Fruit fly (Drosophila melanogaster) whole organism, embryonic: Measurements from ENCODE around the gene wls.

Experiments
- Antp ChIP-seq: fragments of 200-800 bp; sonication (Bioruptor generic); optimal IDR thresholded peaks from 3 replicates; lab custom pipeline; 2016; ENCODE audit warnings: missing biosample characterization, missing genetic modification characterization
- Asciz ChIP-seq: fragments of 200-800 bp; sonication (Bioruptor generic); optimal IDR thresholded peaks from 2 replicates; lab custom pipeline; 2017; ENCODE audit warnings: missing biosample characterization, mild to moderate bottlenecking, missing genetic modification characterization, missing genetic modification reagents
- BtbVII ChIP-seq: fragments of 200-800 bp; sonication (Bioruptor generic); optimal IDR thresholded peaks from 3 replicates; lab custom pipeline; 2017; ENCODE audit warnings: missing biosample characterization, mild to moderate bottlenecking, missing genetic modification characterization
- CG10959 ChIP-seq: fragments of 200-800 bp; sonication (Bioruptor generic); IDR thresholded peaks from 2 replicates; pipeline ENCODE4 v1.3.6; 2022; ENCODE audit warnings: missing biosample characterization, missing genetic modification characterization
- CG11247 ChIP-seq: fragments of 200-800 bp; sonication (Bioruptor generic); IDR thresholded peaks from 2 replicates; pipeline ENCODE4 v1.3.6; 2022; ENCODE audit warnings: missing biosample characterization, missing genetic modification characterization
- CG12104 ChIP-seq: fragments of 200-800 bp; sonication (Bioruptor generic); optimal IDR thresholded peaks from 3 replicates; lab custom pipeline; 2016; ENCODE audit warnings: missing biosample characterization, missing genetic modification characterization
- CG12769 ChIP-seq: fragments of 200-800 bp; sonication (Bioruptor generic); optimal IDR thresholded peaks from 2 replicates; lab custom pipeline; 2019; ENCODE audit warnings: missing biosample characterization, mild to moderate bottlenecking, missing genetic modification characterization, moderate library complexity
- CG13123 ChIP-seq: fragments of 200-800 bp; sonication (Bioruptor generic); optimal IDR thresholded peaks from 2 replicates; lab custom pipeline; 2016; ENCODE audit warnings: missing biosample characterization, missing genetic modification characterization
- CG13894 ChIP-seq: fragments of 200-800 bp; sonication (Bioruptor generic); optimal IDR thresholded peaks from 3 replicates; lab custom pipeline; 2018; ENCODE audit warnings: missing biosample characterization, mild to moderate bottlenecking, missing genetic modification characterization, moderate library complexity
- CG14441 ChIP-seq: fragments of 200-800 bp; sonication (Bioruptor generic); IDR thresholded peaks from 2 replicates; pipeline ENCODE4 v1.3.6; 2022; ENCODE audit warnings: missing biosample characterization, missing genetic modification characterization
- CG15514 ChIP-seq: fragments of 200-800 bp; sonication (Bioruptor generic); optimal IDR thresholded peaks from 3 replicates; lab custom pipeline; 2017; ENCODE audit warnings: missing biosample characterization, missing genetic modification characterization, mild to moderate bottlenecking, moderate library complexity, missing genetic modification reagents
- CG15601 ChIP-seq: fragments of 200-800 bp; sonication (Bioruptor generic); optimal IDR thresholded peaks from 3 replicates; lab custom pipeline; 2019; ENCODE audit warnings: missing biosample characterization, mild to moderate bottlenecking, missing genetic modification characterization, moderate library complexity
- CG1647 ChIP-seq: fragments of 200-800 bp; sonication (Bioruptor generic); optimal IDR thresholded peaks from 3 replicates; lab custom pipeline; 2016; ENCODE audit warnings: missing biosample characterization, missing genetic modification characterization
- CG30020 ChIP-seq: fragments of 200-800 bp; optimal IDR thresholded peaks from 2 replicates; lab custom pipeline; 2019; ENCODE audit warnings: missing biosample characterization, mild to moderate bottlenecking, missing genetic modification characterization, moderate library complexity
- CG30403 ChIP-seq: fragments of 200-800 bp; sonication (Bioruptor generic); optimal IDR thresholded peaks from 3 replicates; lab custom pipeline; 2016; ENCODE audit warnings: missing biosample characterization, missing genetic modification characterization
- CG43689 ChIP-seq: fragments of 200-800 bp; sonication (Bioruptor generic); IDR thresholded peaks from 2 replicates; pipeline ENCODE4 v1.3.6; 2022; ENCODE audit warnings: missing biosample characterization, missing genetic modification characterization
- CG4820 ChIP-seq: fragments of 200-800 bp; sonication (Bioruptor generic); optimal IDR thresholded peaks from 3 replicates; lab custom pipeline; 2016; ENCODE audit warnings: missing biosample characterization, missing genetic modification characterization
- CG5180 ChIP-seq: fragments of 200-800 bp; sonication (Bioruptor generic); optimal IDR thresholded peaks from 3 replicates; lab custom pipeline; 2017; ENCODE audit warnings: missing biosample characterization, missing genetic modification characterization, mild to moderate bottlenecking, moderate library complexity, missing genetic modification reagents
- CG8478 ChIP-seq: fragments of >200 bp; optimal IDR thresholded peaks from 2 replicates; lab custom pipeline; 2018
- CG8924 ChIP-seq: fragments of 200-800 bp; optimal IDR thresholded peaks from 3 replicates; lab custom pipeline; 2019; ENCODE audit warnings: missing biosample characterization, mild to moderate bottlenecking, missing genetic modification characterization, moderate library complexity
- CG9727 ChIP-seq: fragments of 200-800 bp; sonication (Bioruptor generic); optimal IDR thresholded peaks from 3 replicates; lab custom pipeline; 2017; ENCODE audit warnings: missing biosample characterization, mild to moderate bottlenecking, missing genetic modification characterization
- Camta ChIP-seq: fragments of 200-800 bp; sonication (Bioruptor generic); optimal IDR thresholded peaks from 2 replicates; lab custom pipeline; 2016; ENCODE audit warnings: missing biosample characterization, missing genetic modification characterization
- Dad ChIP-seq: fragments of 200-800 bp; sonication (Bioruptor generic); optimal IDR thresholded peaks from 3 replicates; lab custom pipeline; 2016; ENCODE audit warnings: missing biosample characterization, missing genetic modification characterization
- Doc3 ChIP-seq: fragments of 200-800 bp; sonication (Bioruptor generic); IDR thresholded peaks from 3 replicates; pipeline ENCODE4 v1.3.6; 2022; ENCODE audit warnings: missing biosample characterization, missing genetic modification characterization; ENCODE audit not compliant: partially characterized antibody
- Gsc ChIP-seq: fragments of 200-800 bp; sonication (Bioruptor generic); IDR thresholded peaks from 2 replicates; pipeline ENCODE4 v1.3.6; 2022; ENCODE audit warnings: missing biosample characterization, missing genetic modification characterization
- HLH4C ChIP-seq: fragments of 200-800 bp; sonication (Bioruptor generic); IDR thresholded peaks from 3 replicates; pipeline ENCODE4 v1.3.6; 2022; ENCODE audit warnings: missing biosample characterization, missing genetic modification characterization; ENCODE audit not compliant: partially characterized antibody
- HLHmδ ChIP-seq: fragments of 200-800 bp; sonication (Bioruptor generic); optimal IDR thresholded peaks from 2 replicates; lab custom pipeline; 2018; ENCODE audit warnings: missing biosample characterization, mild to moderate bottlenecking, missing genetic modification characterization, moderate library complexity
- Hr39 ChIP-seq: fragments of >200 bp; optimal IDR thresholded peaks from 2 replicates; lab custom pipeline; 2017
- MTF-1 ChIP-seq: fragments of 200-800 bp; sonication (Bioruptor generic); optimal IDR thresholded peaks from 2 replicates; lab custom pipeline; 2018; ENCODE audit warnings: missing biosample characterization, mild to moderate bottlenecking, missing genetic modification characterization, borderline replicate concordance
- Mrtf ChIP-seq: fragments of 200-800 bp; sonication (Bioruptor generic); IDR thresholded peaks from 3 replicates; pipeline ENCODE4 v1.3.6; 2022; ENCODE audit warnings: missing biosample characterization, missing genetic modification characterization
- Side ChIP-seq: fragments of 200-800 bp; sonication (Bioruptor generic); optimal IDR thresholded peaks from 2 replicates; lab custom pipeline; 2016; ENCODE audit warnings: missing biosample characterization, missing genetic modification characterization
- Sry-δ ChIP-seq: fragments of 200-800 bp; sonication (Bioruptor generic); optimal IDR thresholded peaks from 2 replicates; lab custom pipeline; 2016; ENCODE audit warnings: missing biosample characterization, missing genetic modification characterization
- Vsx1 ChIP-seq: fragments of 200-800 bp; sonication (Bioruptor generic); optimal IDR thresholded peaks from 2 replicates; lab custom pipeline; 2017; ENCODE audit warnings: missing biosample characterization, mild to moderate bottlenecking, missing genetic modification characterization, missing genetic modification reagents
- Xbp1 ChIP-seq: fragments of 200-800 bp; sonication (Bioruptor generic); optimal IDR thresholded peaks from 3 replicates; lab custom pipeline; 2016; ENCODE audit warnings: missing biosample characterization, mild to moderate bottlenecking, missing genetic modification characterization
- ac ChIP-seq: fragments of 200-800 bp; sonication (Bioruptor generic); optimal IDR thresholded peaks from 3 replicates; lab custom pipeline; 2017; ENCODE audit warnings: missing biosample characterization, mild to moderate bottlenecking, missing genetic modification characterization
- ase ChIP-seq: fragments of 200-800 bp; sonication (Bioruptor generic); IDR thresholded peaks from 3 replicates; pipeline ENCODE4 v1.3.6; 2022; ENCODE audit warnings: missing biosample characterization, missing genetic modification characterization
- fd64A ChIP-seq: fragments of 200-800 bp; sonication (Bioruptor generic); optimal IDR thresholded peaks from 3 replicates; lab custom pipeline; 2018; ENCODE audit warnings: missing biosample characterization, mild to moderate bottlenecking, missing genetic modification characterization
- fu2 ChIP-seq: fragments of 200-800 bp; sonication (Bioruptor generic); optimal IDR thresholded peaks from 2 replicates; lab custom pipeline; 2016; ENCODE audit warnings: missing biosample characterization, missing genetic modification characterization
- her ChIP-seq: fragments of 200-800 bp; sonication (Bioruptor generic); optimal IDR thresholded peaks from 2 replicates; lab custom pipeline; 2016; ENCODE audit warnings: missing biosample characterization, missing genetic modification characterization
- kay ChIP-seq: fragments of 200-800 bp; sonication (Bioruptor generic); optimal IDR thresholded peaks from 2 replicates; lab custom pipeline; 2016; ENCODE audit warnings: missing biosample characterization, missing genetic modification characterization
- nerfin-1 ChIP-seq: fragments of 200-800 bp; sonication (Bioruptor generic); optimal IDR thresholded peaks from 3 replicates; lab custom pipeline; 2019; ENCODE audit warnings: missing biosample characterization, mild to moderate bottlenecking, missing genetic modification characterization, moderate library complexity
- p53 ChIP-seq: fragments of 200-800 bp; sonication (Bioruptor generic); optimal IDR thresholded peaks from 2 replicates; lab custom pipeline; 2016; ENCODE audit warnings: missing biosample characterization, missing genetic modification characterization
- prd ChIP-seq, 3 experiments: fragments of >200 bp in 2 of 3; fragments of 200-800 bp in 1 of 3; sonication (Bioruptor generic) in 1 of 3; optimal IDR thresholded peaks in 2 of 3; IDR thresholded peaks in 1 of 3; 2 replicates in 2 of 3; 3 replicates in 1 of 3; pipeline versions ENCODE4 v1.3.6 to Lab custom; 2017 to 2022; ENCODE audit warnings: missing biosample characterization in 1 of 3, missing genetic modification characterization in 1 of 3
- repo ChIP-seq: fragments of 200-800 bp; sonication (Bioruptor generic); optimal IDR thresholded peaks from 2 replicates; lab custom pipeline; 2016; ENCODE audit warnings: missing biosample characterization, missing genetic modification characterization
- ro ChIP-seq: fragments of 200-800 bp; sonication (Bioruptor generic); IDR thresholded peaks from 2 replicates; pipeline ENCODE4 v1.3.6; 2022; ENCODE audit warnings: missing biosample characterization, missing genetic modification characterization
- sens-2 ChIP-seq: fragments of 200-800 bp; sonication (Bioruptor generic); IDR thresholded peaks from 2 replicates; pipeline ENCODE4 v1.3.6; 2022; ENCODE audit warnings: missing biosample characterization, missing genetic modification characterization
- sna ChIP-seq: fragments of 200-800 bp; sonication (Bioruptor generic); IDR thresholded peaks from 2 replicates; pipeline ENCODE4 v1.3.6; 2022; ENCODE audit warnings: missing biosample characterization, missing genetic modification characterization; ENCODE audit not compliant: partially characterized antibody
- sr ChIP-seq: fragments of 200-800 bp; sonication (Bioruptor generic); IDR thresholded peaks from 3 replicates; pipeline ENCODE4 v1.3.6; 2022; ENCODE audit warnings: missing biosample characterization, missing genetic modification characterization
- tx ChIP-seq: fragments of 200-800 bp; sonication (Bioruptor generic); optimal IDR thresholded peaks from 2 replicates; lab custom pipeline; 2016; ENCODE audit warnings: missing biosample characterization, missing genetic modification characterization
- usp ChIP-seq: fragments of >200 bp; optimal IDR thresholded peaks from 2 replicates; lab custom pipeline; 2017; ENCODE audit warnings: missing biosample characterization, missing genetic modification characterization
- wdn ChIP-seq: fragments of 200-800 bp; sonication (Bioruptor generic); IDR thresholded peaks from 2 replicates; pipeline ENCODE4 v1.3.6; 2022; ENCODE audit warnings: missing biosample characterization, missing genetic modification characterization
- zen2 ChIP-seq: fragments of 200-800 bp; sonication (Bioruptor generic); IDR thresholded peaks from 3 replicates; pipeline ENCODE4 v1.3.6; 2022; ENCODE audit warnings: missing biosample characterization, missing genetic modification characterization; ENCODE audit not compliant: partially characterized antibody

The wls gene

dm6 chr3L:11123088-11123487, 46.3 kb downstream of the wls start, which contains the start of the genes Ufd1 and NaPi-III (continued):
- TF ChIP-seq Mrtf (GFP tag; lab: Robert Waterston, UW) = no peak
- no peak for TF ChIP-seq CG12104
- TF ChIP-seq usp (GFP tag; lab: Kevin White, UChicago) = no peak
- peak; percentile 56 for TF ChIP-seq CG14441
- TF ChIP-seq repo = no peak
- TF ChIP-seq Dad (GFP tag; lab: Kevin White, UChicago) = peak; percentile 59
- peak; percentile 67 for TF ChIP-seq Doc3 (GFP tag; lab: Robert Waterston, UW)
- no peak for TF ChIP-seq Vsx1 (GFP tag; lab: Kevin White, UChicago)
- TF ChIP-seq CG11247 (GFP tag; lab: Robert Waterston, UW) = no peak
- TF ChIP-seq Gsc (GFP tag; lab: Robert Waterston, UW) = no peak
- no peak for TF ChIP-seq CG5180 (GFP tag; lab: Kevin White, UChicago)
- TF ChIP-seq CG1647 (GFP tag; lab: Kevin White, UChicago) = no peak
- TF ChIP-seq fu2 (GFP tag; lab: Kevin White, UChicago) = peak; percentile 17
- no peak for TF ChIP-seq sens-2 (GFP tag; lab: Robert Waterston, UW)
- TF ChIP-seq Sry-δ (GFP tag; lab: Kevin White, UChicago) = peak; percentile 97
- TF ChIP-seq HLH4C (GFP tag; lab: Robert Waterston, UW) = peak; percentile 66; the same call in 2 of the 3 replicates
- peak; percentile 65; the same call in 2 of the 3 replicates for TF ChIP-seq zen2
- TF ChIP-seq BtbVII (GFP tag; lab: Kevin White, UChicago) = no peak
- TF ChIP-seq HLHmδ = no peak
- no peak for TF ChIP-seq sr
- TF ChIP-seq ac (GFP tag; lab: Kevin White, UChicago) = no peak
- peak; percentile 15 for TF ChIP-seq kay
- no peak for TF ChIP-seq CG4820 (GFP tag; lab: Kevin White, UChicago)
- no peak for TF ChIP-seq MTF-1
- no peak for TF ChIP-seq CG13123
- TF ChIP-seq ro (GFP tag; lab: Robert Waterston, UW) = no peak
- peak; percentile 73; the same call in 1 of the 2 replicates for TF ChIP-seq sna (GFP tag; lab: Robert Waterston, UW)
- TF ChIP-seq ase (GFP tag; lab: Robert Waterston, UW) = no peak
- no peak for TF ChIP-seq CG9727 (GFP tag; lab: Kevin White, UChicago)
- TF ChIP-seq Side (GFP tag; lab: Kevin White, UChicago) = peak; percentile 20
- TF ChIP-seq CG30020 (tag; lab: Kevin White, UChicago) = peak; percentile 19
- peak; percentile 47 for TF ChIP-seq CG8924
- TF ChIP-seq Camta (GFP tag; lab: Kevin White, UChicago) = no peak
- TF ChIP-seq wdn (GFP tag; lab: Robert Waterston, UW) = no peak
- peak; percentile 41 for TF ChIP-seq nerfin-1
- TF ChIP-seq tx = peak; percentile 41
- TF ChIP-seq Asciz (GFP tag; lab: Kevin White, UChicago) = no peak
- no peak for TF ChIP-seq Hr39 (lab: Kevin White, UChicago)
- TF ChIP-seq CG10959 (GFP tag; lab: Robert Waterston, UW) = no peak
- no peak for TF ChIP-seq CG8478 (lab: Kevin White, UChicago)
- peak; percentile 71 for TF ChIP-seq CG15601 (tag; lab: Kevin White, UChicago)
- TF ChIP-seq CG15514 (GFP tag; lab: Kevin White, UChicago) = peak; percentile 80
- no peak for TF ChIP-seq prd (optimal IDR thresholded peaks at IDR 0.05; lab: Kevin White, UChicago)
- TF ChIP-seq prd (GFP tag; IDR thresholded peaks at IDR 0.05; lab: Robert Waterston, UW) = peak; percentile 35; the same call in 1 of the 3 replicates
- peak; percentile 10 for TF ChIP-seq Antp
- TF ChIP-seq her (GFP tag; lab: Kevin White, UChicago) = peak; percentile 54
- peak; percentile 78 for TF ChIP-seq p53 (GFP tag; lab: Kevin White, UChicago)
- TF ChIP-seq CG43689 = no peak
- TF ChIP-seq Xbp1 (GFP tag; lab: Kevin White, UChicago) = peak; percentile 40
- peak; percentile 80 for TF ChIP-seq CG13894
- peak; percentile 67 for TF ChIP-seq CG12769
- TF ChIP-seq CG30403 (GFP tag; lab: Kevin White, UChicago) = no peak
- no peak for TF ChIP-seq fd64A (GFP tag; lab: Kevin White, UChicago)
